Worm (Caenorhabditis elegans) whole organism, early embryonic: Measurements from ENCODE around the gene clec-148.

Experiments
- F13C5.2 ChIP-seq: sonication (generic microtip); optimal IDR thresholded peaks from 2 replicates; lab custom pipeline; 2017; ENCODE audit warnings: mild to moderate bottlenecking, missing genetic modification characterization, inconsistent platforms, missing compliant biosample characterization
- aly-1 ChIP-seq: sonication (generic microtip); optimal IDR thresholded peaks from 2 replicates; lab custom pipeline; 2016; ENCODE audit warnings: missing genetic modification characterization, missing compliant biosample characterization
- ama-1 ChIP-seq: fragments of 150-350 bp; optimal IDR thresholded peaks from 2 replicates; lab custom pipeline; 2014
- ceh-13 ChIP-seq: fragments of 200-800 bp; sonication (Bioruptor generic); optimal IDR thresholded peaks from 2 replicates; lab custom pipeline; 2018; ENCODE audit warnings: mild to moderate bottlenecking, missing genetic modification characterization, missing compliant biosample characterization
- flt-1 ChIP-seq: fragments of 200-800 bp; sonication (Bioruptor generic); IDR thresholded peaks from 2 replicates; pipeline ENCODE4 v1.3.6; 2022; ENCODE audit warnings: missing genetic modification characterization, missing compliant biosample characterization
- hmg-4 ChIP-seq: fragments of 200-800 bp; sonication (Bioruptor generic); optimal IDR thresholded peaks from 2 replicates; lab custom pipeline; 2018; ENCODE audit warnings: mild to moderate bottlenecking, missing genetic modification characterization, missing compliant biosample characterization
- tbx-11 ChIP-seq: fragments of 200-800 bp; sonication (Bioruptor generic); IDR thresholded peaks from 2 replicates; pipeline ENCODE4 v1.3.6; 2022; ENCODE audit warnings: missing genetic modification characterization, missing compliant biosample characterization
- tbx-37 ChIP-seq: fragments of 200-800 bp; sonication (Bioruptor generic); conservative IDR thresholded peaks from 2 replicates; pipeline ENCODE4 v1.3.6; 2022; ENCODE audit warnings: missing genetic modification reagents, missing genetic modification characterization, missing compliant biosample characterization

DNA sequence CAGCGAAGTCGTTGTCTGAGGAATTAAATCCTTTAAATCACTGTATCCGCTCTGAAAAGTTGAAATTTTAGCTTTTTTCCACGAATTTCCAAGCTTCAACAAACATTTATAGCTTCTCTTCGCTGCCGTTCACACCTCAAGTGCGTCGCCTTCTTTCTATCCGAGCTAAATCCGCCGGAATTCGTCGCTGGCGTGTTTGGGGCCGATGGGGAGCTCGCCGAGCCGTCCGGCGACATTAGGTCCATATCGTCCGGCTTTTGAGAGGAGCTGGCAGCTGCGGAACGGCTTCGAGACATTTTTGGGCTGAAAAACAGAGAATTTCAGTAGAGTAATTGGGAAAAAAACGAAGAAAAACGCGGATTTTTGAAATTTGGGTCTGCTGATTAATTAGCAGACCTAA lies 12.2 kb upstream of the clec-148 start, which contains the start of gene mxl-2:
- TF ChIP-seq ama-1 (no peak), tbx-37 (GFP tag; lab: Robert Waterston, UW) (no peak), F13C5.2 (no peak), ceh-13 (GFP tag; lab: Kevin White, UChicago) (no peak), hmg-4 (no peak), flt-1 (GFP tag; lab: Robert Waterston, UW) (no peak), tbx-11 (GFP tag; lab: Robert Waterston, UW) (no peak), aly-1 (no peak)
